Fruit fly (Drosophila melanogaster): ENCODE measurements around the gene MtnA.

The MtnA gene

dm6 chr3R:9791177-9791806 is 7.1 kb upstream of the MtnA start, which contains the start of the genes CG12945 and CG8507 (continued):
- TF ChIP-seq PHDP (tag; optimal IDR thresholded peaks at IDR 0.05) (peak; percentile 48), disco-r (GFP tag; optimal IDR thresholded peaks at IDR 0.05) (no peak), Dll (GFP tag; IDR thresholded peaks at IDR 0.05; ENCODE audit: partially characterized antibody) (0 out of 4 replicates have a peak, but pooled peaks have one; percentile 37), nerfin-1 (tag; optimal IDR thresholded peaks at IDR 0.05) (no peak), Hr78 (GFP tag; optimal IDR thresholded peaks at IDR 0.05) (no peak), Hand (GFP tag; optimal IDR thresholded peaks at IDR 0.05) (no peak), gcm (GFP tag; optimal IDR thresholded peaks at IDR 0.05) (peak; percentile 37), jumu (GFP tag; optimal IDR thresholded peaks at IDR 0.05) (peak; percentile 28), lilli (GFP tag; optimal IDR thresholded peaks at IDR 0.05) (peak; percentile 63), CG10979 (tag; optimal IDR thresholded peaks at IDR 0.05) (peak; percentile 31), CG10654 (GFP tag; optimal IDR thresholded peaks at IDR 0.05) (peak; percentile 4), CG11398 (GFP tag; optimal IDR thresholded peaks at IDR 0.05) (no peak), fd3F (GFP tag; optimal IDR thresholded peaks at IDR 0.05) (no peak), CG10543 (GFP tag; optimal IDR thresholded peaks at IDR 0.05) (no peak), E2f2 (GFP tag; IDR thresholded peaks at IDR 0.05) (0 out of 2 replicates have a peak, but pooled peaks have one; percentile 31), CG9609 (GFP tag; optimal IDR thresholded peaks at IDR 0.05) (peak; percentile 16), Rx (GFP tag; IDR thresholded peaks at IDR 0.05) (no peak), unc-4 (GFP tag; IDR thresholded peaks at IDR 0.05; ENCODE audit: partially characterized antibody) (0 out of 2 replicates have a peak, but pooled peaks have one; percentile 31), CG6689 (GFP tag; IDR thresholded peaks at IDR 0.05) (0 out of 2 replicates have a peak, but pooled peaks have one; percentile 9), Blimp-1 (GFP tag; optimal IDR thresholded peaks at IDR 0.05) (peak; percentile 28), CG16779 (GFP tag; IDR thresholded peaks at IDR 0.05) (no peak), C15 (GFP tag; IDR thresholded peaks at IDR 0.05) (no peak), phol (tag; optimal IDR thresholded peaks at IDR 0.05) (peak; percentile 68), CG9797 (GFP tag; optimal IDR thresholded peaks at IDR 0.05) (peak; percentile 76), CG3847 (GFP tag; IDR thresholded peaks at IDR 0.05) (peak; percentile 81), CG8359 (GFP tag; optimal IDR thresholded peaks at IDR 0.05; ENCODE audit: borderline replicate concordance) (no peak), CG7556 (GFP tag; optimal IDR thresholded peaks at IDR 0.05) (no peak), Fer1 (GFP tag; optimal IDR thresholded peaks at IDR 0.05) (peak; percentile 57), zen2 (GFP tag; IDR thresholded peaks at IDR 0.05; ENCODE audit: partially characterized antibody) (no peak), sna (GFP tag; IDR thresholded peaks at IDR 0.05; ENCODE audit: partially characterized antibody) (no peak), Meics (GFP tag; optimal IDR thresholded peaks at IDR 0.05) (peak; percentile 52), CG2712 (tag; optimal IDR thresholded peaks at IDR 0.05) (peak; percentile 47), pnt (GFP tag; optimal IDR thresholded peaks at IDR 0.05) (no peak), HLHmδ (GFP tag; optimal IDR thresholded peaks at IDR 0.05) (no peak), sr (GFP tag; IDR thresholded peaks at IDR 0.05) (no peak), mam (GFP tag; optimal IDR thresholded peaks at IDR 0.05) (peak; percentile 44), Myb (GFP tag; optimal IDR thresholded peaks at IDR 0.05) (peak; percentile 72), CG13287 (GFP tag; IDR thresholded peaks at IDR 0.05; ENCODE audit: partially characterized antibody) (no peak), Nf-YB (GFP tag; optimal IDR thresholded peaks at IDR 0.05) (no peak), Doc2 (GFP tag; IDR thresholded peaks at IDR 0.05) (no peak), dpn (GFP tag; optimal IDR thresholded peaks at IDR 0.05) (peak; percentile 43), scrt (GFP tag; optimal IDR thresholded peaks at IDR 0.05) (no peak), CG16863 (GFP tag; optimal IDR thresholded peaks at IDR 0.05) (no peak), CG18476 (GFP tag; optimal IDR thresholded peaks at IDR 0.05) (peak; percentile 26), CG9437 (GFP tag; optimal IDR thresholded peaks at IDR 0.05) (peak; percentile 33), CG18764 (GFP tag; optimal IDR thresholded peaks at IDR 0.05) (no peak), Opbp (GFP tag; IDR thresholded peaks at IDR 0.05; ENCODE audit: partially characterized antibody) (no peak), maf-S (GFP tag; optimal IDR thresholded peaks at IDR 0.05) (no peak)
